Fruit fly (Drosophila melanogaster) whole organism, pupa: Measurements from ENCODE around the gene CG12483.

Experiments
- CG10348 ChIP-seq: fragments of 200-800 bp; sonication (Bioruptor generic); IDR thresholded peaks from 2 replicates; pipeline ENCODE4 v1.3.6; 2022; ENCODE audit warnings: missing biosample characterization, missing genetic modification characterization
- CG12605 ChIP-seq: fragments of 200-800 bp; sonication (Bioruptor generic); IDR thresholded peaks from 2 replicates; pipeline ENCODE4 v1.3.6; 2022; ENCODE audit warnings: missing biosample characterization, missing genetic modification characterization
- CG13204 ChIP-seq: fragments of 200-800 bp; sonication (Bioruptor generic); optimal IDR thresholded peaks from 2 replicates; lab custom pipeline; 2018; ENCODE audit warnings: missing biosample characterization, mild to moderate bottlenecking, missing genetic modification characterization, moderate library complexity
- CG14655 ChIP-seq: fragments of 200-800 bp; sonication (Bioruptor generic); optimal IDR thresholded peaks from 3 replicates; lab custom pipeline; 2017; ENCODE audit warnings: mild to moderate bottlenecking, missing biosample characterization, missing genetic modification reagents, missing genetic modification characterization
- CG15710 ChIP-seq: fragments of 200-800 bp; sonication (Bioruptor generic); optimal IDR thresholded peaks from 2 replicates; lab custom pipeline; 2018; ENCODE audit warnings: missing biosample characterization, mild to moderate bottlenecking, missing genetic modification characterization, moderate library complexity
- CG17806 ChIP-seq: fragments of 200-800 bp; sonication (Bioruptor generic); optimal IDR thresholded peaks from 2 replicates; lab custom pipeline; 2018; ENCODE audit warnings: missing biosample characterization, mild to moderate bottlenecking, missing genetic modification characterization, moderate library complexity
- CG32121 ChIP-seq: fragments of 200-800 bp; sonication (Bioruptor generic); IDR thresholded peaks from 2 replicates; pipeline ENCODE4 v1.3.6; 2022; ENCODE audit warnings: missing biosample characterization, missing genetic modification characterization
- CG34367 ChIP-seq: fragments of 200-800 bp; sonication (Bioruptor generic); optimal IDR thresholded peaks from 2 replicates; lab custom pipeline; 2018; ENCODE audit warnings: missing biosample characterization, mild to moderate bottlenecking, missing genetic modification characterization
- CG4496 ChIP-seq: fragments of 200-800 bp; sonication (Bioruptor generic); IDR thresholded peaks from 3 replicates; pipeline ENCODE4 v1.3.6; 2022; ENCODE audit warnings: missing biosample characterization, missing genetic modification characterization
- CG8159 ChIP-seq: fragments of 200-800 bp; sonication (Bioruptor generic); optimal IDR thresholded peaks from 3 replicates; lab custom pipeline; 2018; ENCODE audit warnings: missing biosample characterization, mild to moderate bottlenecking, missing genetic modification characterization, moderate library complexity
- CG8301 ChIP-seq: fragments of 200-800 bp; sonication (Bioruptor generic); optimal IDR thresholded peaks from 2 replicates; lab custom pipeline; 2018; ENCODE audit warnings: missing biosample characterization, mild to moderate bottlenecking, missing genetic modification characterization
- CG9948 ChIP-seq: fragments of 200-800 bp; sonication (Bioruptor generic); optimal IDR thresholded peaks from 2 replicates; lab custom pipeline; 2018; ENCODE audit warnings: missing biosample characterization, mild to moderate bottlenecking, missing genetic modification characterization, moderate library complexity
- D1 ChIP-seq: fragments of 200-800 bp; sonication (Bioruptor generic); optimal IDR thresholded peaks from 2 replicates; lab custom pipeline; 2018; ENCODE audit warnings: missing biosample characterization, mild to moderate bottlenecking, missing genetic modification characterization, moderate library complexity
- EcR ChIP-seq: fragments of 200-800 bp; sonication (Bioruptor generic); optimal IDR thresholded peaks from 3 replicates; lab custom pipeline; 2019; ENCODE audit warnings: missing biosample characterization, missing genetic modification characterization, mild to moderate bottlenecking, moderate library complexity, missing genetic modification reagents
- Ets98B ChIP-seq: fragments of 200-800 bp; sonication (Bioruptor generic); IDR thresholded peaks from 2 replicates; pipeline ENCODE4 v1.3.6; 2022; ENCODE audit warnings: missing biosample characterization, missing genetic modification characterization
- Pif1A ChIP-seq: fragments of 200-800 bp; sonication (Bioruptor generic); optimal IDR thresholded peaks from 3 replicates; lab custom pipeline; 2016; ENCODE audit warnings: missing biosample characterization, missing genetic modification characterization
- Pif1B ChIP-seq: fragments of 200-800 bp; sonication (Bioruptor generic); optimal IDR thresholded peaks from 3 replicates; lab custom pipeline; 2016; ENCODE audit warnings: missing biosample characterization, missing genetic modification characterization
- Snoo ChIP-seq: fragments of 200-800 bp; sonication (Bioruptor generic); optimal IDR thresholded peaks from 3 replicates; lab custom pipeline; 2017; ENCODE audit warnings: missing biosample characterization, mild to moderate bottlenecking, missing genetic modification characterization, inconsistent platforms
- fd96Ca ChIP-seq: fragments of 200-800 bp; sonication (Bioruptor generic); IDR thresholded peaks from 3 replicates; pipeline ENCODE4 v1.3.6; 2022; ENCODE audit warnings: missing biosample characterization, missing genetic modification characterization
- gl ChIP-seq: fragments of 200-800 bp; sonication (Bioruptor generic); optimal IDR thresholded peaks from 2 replicates; lab custom pipeline; 2018; ENCODE audit warnings: missing biosample characterization, mild to moderate bottlenecking, missing genetic modification characterization
- rn ChIP-seq: fragments of 200-800 bp; sonication (Bioruptor generic); IDR thresholded peaks from 2 replicates; pipeline ENCODE4 v1.3.6; 2022; ENCODE audit warnings: missing biosample characterization, missing genetic modification characterization

The CG12483 gene

DNA sequence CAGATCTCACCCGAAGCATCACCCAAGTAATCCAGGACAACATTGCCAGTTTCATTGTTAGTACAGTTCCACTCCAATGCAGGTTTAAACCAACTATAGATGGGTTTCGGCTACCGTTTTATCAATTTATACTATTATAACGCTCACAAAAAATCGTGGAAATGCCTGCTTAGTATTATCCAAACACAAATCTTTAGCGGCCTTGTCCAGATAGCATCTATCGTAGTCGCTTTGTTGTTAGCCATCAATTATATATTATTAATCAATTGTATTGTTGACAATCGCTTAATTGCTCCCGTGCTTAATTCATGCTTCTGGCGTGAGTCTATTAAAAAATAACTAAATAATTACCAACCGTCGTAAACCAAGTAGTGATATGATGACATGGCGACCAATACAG lies at the start of gene CG12483:
Gene CG12483 (minus strand): TSS at position 101 of the 400 bp plus-strand sequence.
- TF ChIP-seq CG10348 (GFP tag; lab: Robert Waterston, UW), result no peak
- TF ChIP-seq fd96Ca (GFP tag; lab: Robert Waterston, UW), result no peak
- no peak for TF ChIP-seq rn
- no peak for TF ChIP-seq Snoo (tag; lab: Kevin White, UChicago)
- TF ChIP-seq EcR (GFP tag; lab: Kevin White, UChicago), result no peak
- no peak for TF ChIP-seq CG9948 (tag; lab: Kevin White, UChicago)
- TF ChIP-seq CG14655, result no peak
- TF ChIP-seq CG34367 (tag; lab: Kevin White, UChicago), result no peak
- no peak for TF ChIP-seq CG15710 (tag; lab: Kevin White, UChicago)
- TF ChIP-seq gl (tag; lab: Kevin White, UChicago), result no peak
- no peak for TF ChIP-seq D1 (tag; lab: Kevin White, UChicago)
- TF ChIP-seq Pif1B (GFP tag; lab: Kevin White, UChicago), result no peak
- no peak for TF ChIP-seq CG4496
- no peak for TF ChIP-seq CG32121 (GFP tag; lab: Robert Waterston, UW)
- no peak for TF ChIP-seq Pif1A (GFP tag; lab: Kevin White, UChicago)

DNA sequence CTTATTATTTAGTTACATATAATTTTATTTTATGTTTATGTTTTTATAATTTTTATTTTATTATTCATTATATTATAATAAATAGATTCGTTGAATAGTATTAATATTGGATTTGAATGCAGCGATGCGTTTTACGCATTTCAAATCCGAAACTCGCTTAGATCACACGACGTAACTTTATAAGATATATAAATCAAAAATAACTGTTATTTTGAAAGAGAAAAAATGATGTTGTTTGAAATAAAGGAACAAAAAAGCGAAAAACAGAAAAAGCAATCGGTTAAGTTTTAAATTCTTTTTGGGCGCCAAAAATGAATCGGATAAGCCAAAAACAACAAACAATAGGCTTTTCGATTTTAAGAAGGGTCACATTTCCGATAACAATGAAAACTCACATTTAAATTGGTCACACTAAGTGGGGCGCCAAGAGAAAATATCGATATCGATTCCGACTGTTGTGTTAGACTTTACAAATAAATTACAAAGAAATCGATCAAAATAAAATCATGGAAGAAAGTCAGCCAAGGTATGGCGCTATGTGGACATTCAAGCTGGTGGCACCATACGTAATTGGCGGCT lies 47.9 kb upstream of the CG12483 start, which contains the start of gene CG6845:
Gene CG6845 (plus strand): TSS at position 436 of the 579 bp plus-strand sequence.
- no peak for TF ChIP-seq gl (tag; lab: Kevin White, UChicago)
- peak; percentile 8 for TF ChIP-seq D1 (tag; lab: Kevin White, UChicago)
- TF ChIP-seq rn, result no peak
- TF ChIP-seq, all 21 proteins: peak for 1

DNA sequence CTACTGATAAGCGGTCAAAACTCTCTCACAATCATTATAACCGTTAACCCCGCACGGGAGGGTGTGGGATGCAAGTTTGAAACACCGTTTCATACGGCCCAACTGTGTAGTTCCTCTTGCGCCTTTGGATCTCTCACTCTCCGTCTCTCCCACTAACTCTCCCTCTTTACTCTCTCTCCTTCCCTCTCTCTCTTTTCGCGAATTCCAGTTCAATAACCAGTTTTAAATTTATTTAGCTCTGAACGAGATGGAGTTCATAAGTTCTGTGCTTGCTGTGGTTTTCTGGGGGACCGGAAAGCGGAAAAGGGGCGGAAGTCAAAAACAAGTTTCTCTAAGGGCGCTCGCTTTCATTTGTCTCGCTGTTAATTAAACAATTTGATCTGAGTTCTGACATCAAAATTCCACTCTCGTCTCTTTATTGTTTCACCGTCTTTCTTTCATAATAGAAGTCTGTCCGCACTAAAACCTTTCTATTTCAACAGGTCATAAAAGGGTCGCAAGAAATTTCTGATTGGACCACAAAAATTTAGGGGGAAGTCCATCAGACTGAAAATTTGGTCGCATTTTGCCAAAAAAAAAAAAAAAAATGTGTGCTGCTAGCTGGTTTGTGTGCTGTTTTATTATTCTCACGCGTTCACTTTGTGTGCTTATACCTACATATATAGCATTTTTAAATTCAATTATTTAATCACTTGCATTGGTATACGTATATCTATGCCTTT lies 42.8 kb upstream of the CG12483 start:
- TF ChIP-seq CG17806 (tag; lab: Kevin White, UChicago), result no peak
- TF ChIP-seq CG32121 (GFP tag; lab: Robert Waterston, UW), result no peak
- no peak for TF ChIP-seq Snoo (tag; lab: Kevin White, UChicago)
- no peak for TF ChIP-seq CG10348 (GFP tag; lab: Robert Waterston, UW)
- TF ChIP-seq fd96Ca (GFP tag; lab: Robert Waterston, UW), result no peak
- TF ChIP-seq Pif1B (GFP tag; lab: Kevin White, UChicago), result peak; percentile 8
- TF ChIP-seq EcR (GFP tag; lab: Kevin White, UChicago), result peak; percentile 95
- 0 out of 3 replicates have a peak, but pooled peaks have one; percentile 34 for TF ChIP-seq CG4496
- peak; percentile 15; the same call in 1 of the 2 replicates for TF ChIP-seq CG12605 (GFP tag; lab: Robert Waterston, UW)
- no peak for TF ChIP-seq CG13204 (GFP tag; lab: Kevin White, UChicago)
- TF ChIP-seq CG8159, result no peak
- peak; percentile 21; the same call in 1 of the 2 replicates for TF ChIP-seq Ets98B

DNA sequence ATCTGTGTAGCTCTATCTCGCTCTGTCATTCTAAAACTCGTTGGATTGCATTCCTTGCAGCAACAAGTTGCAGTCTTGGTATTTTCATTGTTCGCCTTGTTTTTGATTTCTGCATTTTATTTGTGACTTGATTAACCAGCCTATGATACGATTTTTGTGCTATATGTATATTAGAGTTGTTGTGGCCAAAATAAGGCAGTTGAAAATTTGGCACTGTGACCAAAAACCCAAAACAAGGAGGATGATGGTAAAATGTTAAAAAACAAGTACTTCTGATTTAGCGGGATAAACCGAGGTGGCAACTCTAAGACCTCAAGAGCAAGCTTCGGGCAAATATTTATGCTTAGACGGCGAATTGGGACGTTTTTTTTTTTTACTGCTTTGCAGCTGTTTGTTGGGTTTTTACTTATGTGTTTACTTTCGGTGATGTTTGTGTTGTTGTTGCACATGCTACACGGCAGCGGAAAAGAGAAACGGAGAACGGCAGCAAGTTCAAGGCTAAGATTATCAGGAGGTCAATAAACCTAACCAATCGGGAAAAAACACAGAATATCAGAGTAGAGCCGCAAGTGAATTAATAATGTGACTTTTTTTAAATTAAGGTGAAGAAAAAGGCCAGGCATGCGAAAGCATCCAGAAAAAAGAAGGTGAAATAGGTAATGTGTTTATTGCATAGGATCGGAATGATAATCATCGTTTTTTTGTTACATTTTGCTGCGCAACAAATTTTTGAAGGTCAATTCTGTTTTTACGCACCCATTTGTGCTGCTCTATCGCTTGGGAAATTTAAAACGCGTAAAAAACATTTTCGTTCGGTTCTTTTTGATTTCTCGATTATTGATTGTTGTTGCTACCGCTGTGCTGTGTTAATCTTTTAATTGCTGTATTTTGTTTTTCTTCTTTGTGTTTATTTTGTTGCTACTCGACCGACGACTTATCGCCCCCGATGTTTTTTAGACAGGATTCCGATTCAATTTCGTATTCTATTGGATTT lies 41.7 kb upstream of the CG12483 start:
- TF ChIP-seq EcR (GFP tag; lab: Kevin White, UChicago) (peak; percentile 94), gl (tag; lab: Kevin White, UChicago) (peak; percentile 21), CG10348 (GFP tag; lab: Robert Waterston, UW) (no peak), CG17806 (tag; lab: Kevin White, UChicago) (peak; percentile 30), CG8159 (peak; percentile 39), D1 (tag; lab: Kevin White, UChicago) (peak; percentile 16)

DNA sequence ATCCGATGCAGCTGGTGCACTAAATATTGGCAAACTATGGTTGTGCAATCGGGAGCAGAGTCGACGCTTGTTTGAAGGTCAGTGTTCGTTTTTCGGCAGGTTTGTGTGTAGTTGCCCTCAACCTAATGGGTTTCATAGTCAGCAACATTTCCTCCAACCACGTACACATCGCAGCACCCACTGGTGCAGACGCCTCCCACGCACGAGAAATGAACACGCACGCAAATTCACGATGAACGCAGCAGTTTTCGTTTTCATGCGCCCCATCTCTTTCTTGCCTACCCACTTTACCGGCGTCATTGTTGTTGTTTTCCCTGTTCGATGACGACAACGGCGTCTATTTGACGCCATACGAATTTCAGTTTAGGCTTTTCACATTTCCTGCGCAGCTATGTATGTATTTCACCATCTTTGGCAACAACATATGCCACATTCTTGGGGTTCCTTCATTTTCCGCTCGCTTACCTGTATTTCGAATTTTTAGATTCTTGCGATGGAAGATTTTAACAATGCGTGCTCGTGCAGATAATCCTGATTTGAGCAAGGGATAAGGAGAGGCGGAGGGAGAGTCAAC lies 39.5 kb upstream of the CG12483 start:
- TF ChIP-seq CG13204 (GFP tag; lab: Kevin White, UChicago) (no peak), D1 (tag; lab: Kevin White, UChicago) (no peak), rn (no peak), CG34367 (tag; lab: Kevin White, UChicago) (no peak), CG8301 (tag; lab: Kevin White, UChicago) (no peak), CG14655 (no peak), CG17806 (tag; lab: Kevin White, UChicago) (no peak), EcR (GFP tag; lab: Kevin White, UChicago) (no peak), fd96Ca (GFP tag; lab: Robert Waterston, UW) (no peak), gl (tag; lab: Kevin White, UChicago) (no peak), CG32121 (GFP tag; lab: Robert Waterston, UW) (no peak)
